Worm (Caenorhabditis elegans) whole organism, L1 larva: Measurements from ENCODE around the gene T04F3.3.
A peak's percentile ranks its signal among the peaks of the same experiment; 100 is the strongest.

Experiments used
- C04F5.9 ChIP-seq: sonication (generic microtip); optimal IDR thresholded peaks from 2 replicates; lab custom pipeline; 2016; ENCODE audit warnings: missing genetic modification characterization, missing compliant biosample characterization
- C16A3.4 ChIP-seq: fragments of 150-350 bp; optimal IDR thresholded peaks from 2 replicates; lab custom pipeline; 2014; ENCODE audit warnings: missing biosample characterization, missing genetic modification characterization
- F16B12.6 ChIP-seq: fragments of 150-350 bp; optimal IDR thresholded peaks from 2 replicates; lab custom pipeline; 2014; ENCODE audit warnings: missing biosample characterization, missing genetic modification characterization
- Y116A8C.19 ChIP-seq: sonication (generic microtip); optimal IDR thresholded peaks from 2 replicates; lab custom pipeline; 2016; ENCODE audit warnings: missing compliant biosample characterization, missing genetic modification characterization, borderline replicate concordance
- alr-1 ChIP-seq: fragments of 200-800 bp; sonication (Bioruptor generic); optimal IDR thresholded peaks from 2 replicates; lab custom pipeline; 2018; ENCODE audit warnings: borderline replicate concordance, mild to moderate bottlenecking, missing genetic modification characterization, missing compliant biosample characterization
- aly-2 ChIP-seq: fragments of 150-350 bp; optimal IDR thresholded peaks from 2 replicates; lab custom pipeline; 2014; ENCODE audit warnings: missing biosample characterization, missing genetic modification characterization
- ama-1 ChIP-seq: fragments of 150-350 bp; optimal IDR thresholded peaks from 2 replicates; lab custom pipeline; 2014
- blmp-1 ChIP-seq: fragments of 150-350 bp; optimal IDR thresholded peaks from 2 replicates; lab custom pipeline; 2014; ENCODE audit warnings: missing biosample characterization, missing genetic modification characterization
- ceh-88 ChIP-seq: fragments of 200-800 bp; sonication (Bioruptor generic); IDR thresholded peaks from 2 replicates; pipeline ENCODE4 v1.3.6; 2022; ENCODE audit warnings: missing genetic modification characterization, missing compliant biosample characterization
- ceh-90 ChIP-seq: sonication (generic microtip); optimal IDR thresholded peaks from 2 replicates; lab custom pipeline; 2016; ENCODE audit warnings: missing genetic modification characterization, missing compliant biosample characterization
- efl-1 ChIP-seq, 4 experiments: fragments of 150-350 bp; optimal IDR thresholded peaks in 3 of 4; peaks in 1 of 4; 1 replicate in 1 of 4; 2 replicates in 3 of 4; lab custom pipeline; 2014; ENCODE audit warnings: missing biosample characterization in 2 of 4, missing genetic modification characterization in 2 of 4, missing genetic modification reagents in 2 of 4
- elt-2 ChIP-seq: sonication (generic microtip); optimal IDR thresholded peaks from 2 replicates; lab custom pipeline; 2016; ENCODE audit warnings: missing genetic modification characterization, mild to moderate bottlenecking, inconsistent platforms, missing compliant biosample characterization, missing genetic modification reagents
- elt-3 ChIP-seq, 6 experiments: fragments of 150-350 bp in 1 of 6; sonication (generic microtip); optimal IDR thresholded peaks; 2 replicates each; lab custom pipeline; 2017 to 2018; ENCODE audit warnings: missing biosample characterization in 6 of 6, missing genetic modification characterization in 6 of 6, inconsistent platforms in 1 of 6
- ets-5 ChIP-seq: fragments of 200-800 bp; sonication (Bioruptor generic); IDR thresholded peaks from 2 replicates; pipeline ENCODE4 v1.3.6; 2022; ENCODE audit warnings: missing genetic modification characterization, missing compliant biosample characterization
- fkh-10 ChIP-seq: sonication (generic microtip); optimal IDR thresholded peaks from 2 replicates; lab custom pipeline; 2017; ENCODE audit warnings: missing biosample characterization, missing genetic modification reagents, missing genetic modification characterization
- fkh-8 ChIP-seq: sonication (generic microtip); optimal IDR thresholded peaks from 2 replicates; lab custom pipeline; 2016; ENCODE audit warnings: mild to moderate bottlenecking, missing genetic modification characterization, missing compliant biosample characterization
- grh-1 ChIP-seq: fragments of 200-800 bp; sonication (Bioruptor generic); IDR thresholded peaks from 2 replicates; pipeline ENCODE4 v1.3.6; 2022; ENCODE audit warnings: missing genetic modification reagents, missing genetic modification characterization, missing compliant biosample characterization
- hlh-17 ChIP-seq: fragments of 200-800 bp; sonication (Bioruptor generic); optimal IDR thresholded peaks from 2 replicates; lab custom pipeline; 2018; ENCODE audit warnings: missing genetic modification characterization, mild to moderate bottlenecking, missing compliant biosample characterization, moderate library complexity, borderline replicate concordance
- hlh-4 ChIP-seq: sonication (generic microtip); optimal IDR thresholded peaks from 2 replicates; lab custom pipeline; 2016; ENCODE audit warnings: mild to moderate bottlenecking, missing genetic modification characterization, missing compliant biosample characterization
- hpl-2 ChIP-seq: fragments of 150-350 bp; optimal IDR thresholded peaks from 2 replicates; lab custom pipeline; 2014; ENCODE audit warnings: missing biosample characterization, missing genetic modification reagents, missing genetic modification characterization
- irx-1 ChIP-seq: sonication (generic microtip); optimal IDR thresholded peaks from 2 replicates; lab custom pipeline; 2016; ENCODE audit warnings: missing genetic modification characterization, missing compliant biosample characterization
- jun-1 ChIP-seq: fragments of 150-350 bp; optimal IDR thresholded peaks from 2 replicates; lab custom pipeline; 2014; ENCODE audit warnings: missing biosample characterization, missing genetic modification reagents, missing genetic modification characterization
- lsy-2 ChIP-seq, 2 experiments: fragments of 150-350 bp; optimal IDR thresholded peaks; 2 replicates each; lab custom pipeline; 2014; ENCODE audit warnings: missing biosample characterization in 2 of 2, missing genetic modification characterization in 2 of 2
- mab-9 ChIP-seq: fragments of 200-800 bp; sonication (Bioruptor generic); IDR thresholded peaks from 2 replicates; pipeline ENCODE4 v1.3.6; 2022; ENCODE audit warnings: missing genetic modification reagents, missing genetic modification characterization, missing compliant biosample characterization
- mef-2 ChIP-seq: fragments of 150-350 bp; optimal IDR thresholded peaks from 2 replicates; lab custom pipeline; 2014; ENCODE audit warnings: missing biosample characterization, missing genetic modification characterization
- mep-1 ChIP-seq: fragments of 150-350 bp; optimal IDR thresholded peaks from 2 replicates; lab custom pipeline; 2014; ENCODE audit warnings: missing biosample characterization, missing genetic modification characterization
- nhr-11 ChIP-seq: fragments of 150-350 bp; optimal IDR thresholded peaks from 2 replicates; lab custom pipeline; 2014; ENCODE audit warnings: missing biosample characterization, missing genetic modification characterization
- nhr-12 ChIP-seq: sonication (generic microtip); optimal IDR thresholded peaks from 2 replicates; lab custom pipeline; 2017; ENCODE audit warnings: missing biosample characterization, missing genetic modification characterization
- nhr-20 ChIP-seq: sonication (generic microtip); optimal IDR thresholded peaks from 2 replicates; lab custom pipeline; 2016; ENCODE audit warnings: mild to moderate bottlenecking, missing genetic modification characterization, missing compliant biosample characterization
- nhr-237 ChIP-seq: fragments of 150-350 bp; optimal IDR thresholded peaks from 2 replicates; lab custom pipeline; 2014; ENCODE audit warnings: missing biosample characterization, missing genetic modification characterization
- nhr-47 ChIP-seq: sonication (generic microtip); optimal IDR thresholded peaks from 2 replicates; lab custom pipeline; 2016; ENCODE audit warnings: mild to moderate bottlenecking, missing genetic modification characterization, moderate library complexity, missing compliant biosample characterization
- nhr-71 ChIP-seq: sonication (generic microtip); optimal IDR thresholded peaks from 2 replicates; lab custom pipeline; 2016; ENCODE audit warnings: mild to moderate bottlenecking, missing genetic modification characterization, moderate library complexity, missing compliant biosample characterization
- nhr-76 ChIP-seq: sonication (generic microtip); optimal IDR thresholded peaks from 2 replicates; lab custom pipeline; 2017; ENCODE audit warnings: missing biosample characterization, missing genetic modification characterization
- nhr-77 ChIP-seq: fragments of 150-350 bp; optimal IDR thresholded peaks from 2 replicates; lab custom pipeline; 2014; ENCODE audit warnings: missing biosample characterization, missing genetic modification characterization
- pag-3 ChIP-seq: sonication (generic microtip); optimal IDR thresholded peaks from 2 replicates; lab custom pipeline; 2017; ENCODE audit warnings: missing genetic modification characterization, mild to moderate bottlenecking, missing compliant biosample characterization, antibody characterized with exemption, borderline replicate concordance; ENCODE audit not compliant: insufficient read depth
- snpc-4 ChIP-seq: fragments of 150-350 bp; optimal IDR thresholded peaks from 2 replicates; lab custom pipeline; 2014; ENCODE audit warnings: missing biosample characterization, missing genetic modification characterization
- sptf-1 ChIP-seq: fragments of 150-350 bp; optimal IDR thresholded peaks from 2 replicates; lab custom pipeline; 2014; ENCODE audit warnings: missing biosample characterization, missing genetic modification characterization
- sup-37 ChIP-seq: fragments of 200-800 bp; sonication (Bioruptor generic); optimal IDR thresholded peaks from 2 replicates; lab custom pipeline; 2018; ENCODE audit warnings: mild to moderate bottlenecking, missing genetic modification characterization, missing compliant biosample characterization
- tbx-2 ChIP-seq: sonication (generic microtip); optimal IDR thresholded peaks from 2 replicates; lab custom pipeline; 2016; ENCODE audit warnings: missing genetic modification characterization, missing compliant biosample characterization
- tlp-1 ChIP-seq: fragments of 150-350 bp; optimal IDR thresholded peaks from 2 replicates; lab custom pipeline; 2014; ENCODE audit warnings: missing biosample characterization, missing genetic modification characterization
- unc-30 ChIP-seq: sonication (generic microtip); optimal IDR thresholded peaks from 2 replicates; lab custom pipeline; 2017; ENCODE audit warnings: missing biosample characterization, missing genetic modification characterization
- unc-62 ChIP-seq: fragments of 150-350 bp; optimal IDR thresholded peaks from 2 replicates; lab custom pipeline; 2014; ENCODE audit warnings: missing biosample characterization, missing genetic modification reagents, missing genetic modification characterization
- unc-98 ChIP-seq: fragments of 200-800 bp; sonication (Bioruptor generic); IDR thresholded peaks from 2 replicates; pipeline ENCODE4 v1.3.6; 2022; ENCODE audit warnings: missing genetic modification characterization, missing compliant biosample characterization
- vab-15 ChIP-seq: sonication (generic microtip); optimal IDR thresholded peaks from 2 replicates; lab custom pipeline; 2017; ENCODE audit warnings: missing genotype, mild to moderate bottlenecking, missing genetic modification characterization, missing compliant biosample characterization
- xbp-1 ChIP-seq: sonication (generic microtip); optimal IDR thresholded peaks from 2 replicates; lab custom pipeline; 2016; ENCODE audit warnings: missing genetic modification characterization, missing compliant biosample characterization
- zag-1 ChIP-seq: fragments of 150-350 bp; optimal IDR thresholded peaks from 2 replicates; lab custom pipeline; 2014; ENCODE audit warnings: missing biosample characterization, missing genetic modification characterization
- zip-4 ChIP-seq: fragments of 200-800 bp; sonication (Bioruptor generic); optimal IDR thresholded peaks from 2 replicates; lab custom pipeline; 2018; ENCODE audit warnings: mild to moderate bottlenecking, missing genetic modification characterization, moderate library complexity, missing compliant biosample characterization

T04F3.3 gene

ce11 chrV:11730060-11730459, 28.7 kb upstream of the T04F3.3 start, which contains the start of gene rhr-2:
Gene rhr-2, minus strand, starts transcription at chrV:11730160.
- no peak for TF ChIP-seq unc-98 (GFP tag; lab: Robert Waterston, UW)
- no peak for TF ChIP-seq snpc-4 (tag; lab: Kevin White, UChicago)
- no peak for TF ChIP-seq lsy-2 (tag; optimal IDR thresholded peaks at IDR 0.05; lab: Kevin White, UChicago)
- TF ChIP-seq grh-1 (GFP tag; lab: Robert Waterston, UW): no peak
- no peak for TF ChIP-seq unc-62 (GFP tag; lab: Kevin White, UChicago)
- no peak for TF ChIP-seq ceh-88 (GFP tag; lab: Robert Waterston, UW)
- no peak for TF ChIP-seq nhr-20 (tag; lab: Kevin White, UChicago)
- no peak for TF ChIP-seq nhr-47 (tag; lab: Kevin White, UChicago)
- no peak for TF ChIP-seq pag-3 (tag; lab: Kevin White, UChicago)
- TF ChIP-seq hlh-17 (GFP tag; lab: Kevin White, UChicago): no peak
- no peak for TF ChIP-seq elt-2 (tag; lab: Kevin White, UChicago)
- no peak for TF ChIP-seq fkh-10
- no peak for TF ChIP-seq nhr-71 (tag; lab: Kevin White, UChicago)

DNA sequence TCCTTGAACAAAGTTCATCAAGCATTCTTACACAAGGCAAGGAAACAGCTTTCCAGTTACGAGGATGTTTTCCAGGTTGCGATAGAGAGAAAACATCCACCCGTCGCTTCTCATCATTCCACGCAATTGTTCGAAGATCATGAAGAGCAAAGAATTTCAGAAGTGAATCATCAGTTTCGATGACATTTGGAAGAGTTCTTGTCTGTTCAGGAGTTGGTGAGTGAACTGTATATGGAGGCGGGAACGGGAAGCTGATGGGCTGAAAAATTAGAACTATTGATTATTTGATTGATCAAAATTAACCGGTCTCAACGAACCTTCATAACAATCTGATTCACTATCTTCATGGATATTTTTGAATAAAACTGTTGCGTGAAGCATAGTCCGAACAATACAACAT, 26.7 kb upstream of the T04F3.3 start:
- no peak for TF ChIP-seq nhr-20 (tag; lab: Kevin White, UChicago)
- TF ChIP-seq efl-1 (optimal IDR thresholded peaks at IDR 0.05; lab: Kevin White, UChicago): no peak
- peak in 1 of 2 experiments; percentile 22 for TF ChIP-seq efl-1 (GFP tag; optimal IDR thresholded peaks at IDR 0.05 in 1 of 2; lab: Kevin White, UChicago)

DNA sequence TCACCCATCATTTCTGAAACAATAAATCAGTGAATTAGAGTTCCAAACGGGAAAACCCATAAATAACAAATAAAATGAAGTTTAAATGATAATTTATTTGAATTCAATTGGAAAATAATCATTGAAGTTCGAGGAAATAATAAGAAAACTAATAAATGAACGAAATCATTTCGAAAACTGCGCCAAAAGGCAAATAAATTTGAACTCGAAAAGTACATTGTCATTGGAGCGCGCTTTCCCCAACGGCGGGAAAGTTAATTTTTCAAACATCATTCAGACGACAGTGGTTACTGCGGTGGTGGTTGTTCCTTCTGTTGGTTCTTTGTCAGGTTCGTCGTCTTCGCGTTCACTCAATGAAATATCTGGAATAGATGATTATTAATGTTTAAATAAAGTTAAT, 25.3 kb upstream of the T04F3.3 start, which contains the start of gene npp-22:
Gene npp-22 (minus strand): TSS at position 13 of the 400 bp plus-strand sequence.
- TF ChIP-seq fkh-8 (tag; lab: Kevin White, UChicago) (no peak), zip-4 (GFP tag; lab: Kevin White, UChicago) (no peak), blmp-1 (peak; percentile 64), irx-1 (no peak), elt-3 (tag; optimal IDR thresholded peaks at IDR 0.05; lab: Kevin White, UChicago) (peak in 1 of 6 experiments; percentile 49), mab-9 (GFP tag; lab: Robert Waterston, UW) (no peak), C04F5.9 (tag; lab: Kevin White, UChicago) (no peak), ceh-90 (tag; lab: Kevin White, UChicago) (no peak), pag-3 (tag; lab: Kevin White, UChicago) (no peak), hlh-4 (tag; lab: Kevin White, UChicago) (no peak), ama-1 (no peak), C16A3.4 (tag; lab: Kevin White, UChicago) (peak; percentile 65), nhr-237 (no peak), tbx-2 (tag; lab: Kevin White, UChicago) (peak; percentile 62), jun-1 (no peak), tlp-1 (tag; lab: Kevin White, UChicago) (no peak), mep-1 (tag; lab: Kevin White, UChicago) (peak; percentile 45), F16B12.6 (tag; lab: Kevin White, UChicago) (peak; percentile 30), ets-5 (GFP tag; lab: Robert Waterston, UW) (no peak), hlh-17 (GFP tag; lab: Kevin White, UChicago) (no peak), zag-1 (no peak), Y116A8C.19 (tag; lab: Kevin White, UChicago) (no peak), nhr-11 (tag; lab: Kevin White, UChicago) (no peak), nhr-12 (tag; lab: Kevin White, UChicago) (no peak), lsy-2 (tag; optimal IDR thresholded peaks at IDR 0.05; lab: Kevin White, UChicago) (peak; percentile 72 to 84), xbp-1 (tag; lab: Kevin White, UChicago) (peak; percentile 65), nhr-47 (tag; lab: Kevin White, UChicago) (peak; percentile 68), unc-30 (tag; lab: Kevin White, UChicago) (no peak), fkh-10 (no peak), vab-15 (tag; lab: Kevin White, UChicago) (no peak), sup-37 (no peak), alr-1 (tag; lab: Kevin White, UChicago) (no peak), unc-62 (GFP tag; lab: Kevin White, UChicago) (no peak), hpl-2 (GFP tag; lab: Kevin White, UChicago) (no peak), nhr-76 (tag; lab: Kevin White, UChicago) (no peak), mef-2 (no peak), nhr-20 (tag; lab: Kevin White, UChicago) (peak; percentile 75), aly-2 (no peak), ceh-88 (GFP tag; lab: Robert Waterston, UW) (no peak), unc-98 (GFP tag; lab: Robert Waterston, UW) (no peak), nhr-77 (tag; lab: Kevin White, UChicago) (peak; percentile 22), sptf-1 (no peak)
